Worm (Caenorhabditis elegans) whole organism, late embryonic: ENCODE results near the gene try-14.

ENCODE experiments used
- K02D7.2 ChIP-seq: sonication (generic microtip); optimal IDR thresholded peaks from 2 replicates; lab custom pipeline; 2017; ENCODE audit warnings: mild to moderate bottlenecking, missing genetic modification characterization, missing compliant biosample characterization
- ama-1 ChIP-seq: fragments of 150-350 bp; optimal IDR thresholded peaks from 2 replicates; lab custom pipeline; 2014
- ceh-14 ChIP-seq: sonication (generic microtip); optimal IDR thresholded peaks from 2 replicates; lab custom pipeline; 2016; ENCODE audit warnings: missing genotype, missing genetic modification characterization, missing compliant biosample characterization
- nfya-1 ChIP-seq: sonication (generic microtip); optimal IDR thresholded peaks from 2 replicates; lab custom pipeline; 2017; ENCODE audit warnings: missing genetic modification characterization, mild to moderate bottlenecking, missing compliant biosample characterization, antibody characterized with exemption, moderate library complexity
- nhr-11 ChIP-seq: fragments of 150-350 bp; optimal IDR thresholded peaks from 2 replicates; lab custom pipeline; 2014; ENCODE audit warnings: missing biosample characterization, missing genetic modification characterization
- ref-2 ChIP-seq: sonication (generic microtip); optimal IDR thresholded peaks from 2 replicates; lab custom pipeline; 2016; ENCODE audit warnings: missing genetic modification characterization, missing compliant biosample characterization
- syd-9 ChIP-seq: sonication (generic microtip); optimal IDR thresholded peaks from 2 replicates; lab custom pipeline; 2016; ENCODE audit warnings: mild to moderate bottlenecking, missing genetic modification characterization, moderate library complexity, missing compliant biosample characterization
- tbx-2 ChIP-seq: sonication (generic microtip); optimal IDR thresholded peaks from 2 replicates; lab custom pipeline; 2016; ENCODE audit warnings: missing genetic modification characterization, missing compliant biosample characterization
- tbx-7 ChIP-seq: sonication (generic microtip); optimal IDR thresholded peaks from 2 replicates; lab custom pipeline; 2016; ENCODE audit warnings: missing genotype, missing genetic modification characterization, missing compliant biosample characterization
- unc-86 ChIP-seq: sonication (generic microtip); optimal IDR thresholded peaks from 2 replicates; lab custom pipeline; 2016; ENCODE audit warnings: missing genetic modification characterization, missing compliant biosample characterization
- ztf-16 ChIP-seq: sonication (generic microtip); optimal IDR thresholded peaks from 2 replicates; lab custom pipeline; 2017; ENCODE audit warnings: missing genetic modification characterization, missing compliant biosample characterization

- TF ChIP-seq unc-86 (tag; lab: Kevin White, UChicago) (no peak), ceh-14 (no peak), ama-1 (lab: Kevin White, UChicago) (no peak), K02D7.2 (no peak), ztf-16 (no peak), tbx-7 (tag; lab: Kevin White, UChicago) (no peak), ref-2 (tag; lab: Kevin White, UChicago) (no peak), tbx-2 (peak; percentile 4), nfya-1 (tag; lab: Kevin White, UChicago) (peak; percentile 8), syd-9 (no peak), nhr-11 (tag; lab: Kevin White, UChicago) (no peak)
Measured at ce11 chrX:7523799-7524198, 28.4 kb upstream of the try-14 start.
